Fruit fly (Drosophila melanogaster): Measurements from ENCODE around the gene CG18178.

dm6 chr3L:9713383-9713827, 5.5 kb downstream of the CG18178 start, which contains the start of gene SH3PX1:
- TF ChIP-seq pb (GFP tag; optimal IDR thresholded peaks at IDR 0.05) (no peak), CG8478 (optimal IDR thresholded peaks at IDR 0.05) (no peak), gt (GFP tag; IDR thresholded peaks at IDR 0.05) (no peak), aop (GFP tag; IDR thresholded peaks at IDR 0.05) (no peak), CG11504 (tag; optimal IDR thresholded peaks at IDR 0.05) (no peak), CG9817 (tag; optimal IDR thresholded peaks at IDR 0.05) (no peak), Max (GFP tag; optimal IDR thresholded peaks at IDR 0.05) (no peak), Dip2 (GFP tag; IDR thresholded peaks at IDR 0.05) (no peak), sr (GFP tag; IDR thresholded peaks at IDR 0.05) (no peak), Fer3 (tag; optimal IDR thresholded peaks at IDR 0.05) (no peak), CG12155 (GFP tag; optimal IDR thresholded peaks at IDR 0.05) (no peak), klu (GFP tag; IDR thresholded peaks at IDR 0.05) (no peak), ro (GFP tag; IDR thresholded peaks at IDR 0.05) (no peak), CG3847 (GFP tag; IDR thresholded peaks at IDR 0.05) (no peak)

Measured in whole organism, embryonic.